Worm (Caenorhabditis elegans): ENCODE measurements around the gene str-140.
A peak's percentile ranks its signal among the peaks of the same experiment; 100 is the strongest.

The str-140 gene

ce11 chrV:8017924-8018323 lies 49.8 kb downstream of the str-140 start:
- peak; percentile 97 for TF ChIP-seq fos-1 (tag; optimal IDR thresholded peaks at IDR 0.05)
- peak; percentile 49 for TF ChIP-seq sma-9 (GFP tag; optimal IDR thresholded peaks at IDR 0.05)
- TF ChIP-seq sma-9 (tag; optimal IDR thresholded peaks at IDR 0.05), result no peak
- no peak for TF ChIP-seq nhr-25 (tag; optimal IDR thresholded peaks at IDR 0.05)
- TF ChIP-seq gmeb-1 (tag; optimal IDR thresholded peaks at IDR 0.05), result peak; percentile 11

- TF ChIP-seq sem-4 (tag; optimal IDR thresholded peaks at IDR 0.05), result no peak
- no peak for TF ChIP-seq F13H6.1 (tag; optimal IDR thresholded peaks at IDR 0.05)
- peak; percentile 16 for TF ChIP-seq sma-9 (GFP tag; optimal IDR thresholded peaks at IDR 0.05)
- no peak for TF ChIP-seq sma-9 (tag; optimal IDR thresholded peaks at IDR 0.05)
- TF ChIP-seq mdl-1 (tag; optimal IDR thresholded peaks at IDR 0.05), result no peak
- no peak for TF ChIP-seq alr-1 (tag; optimal IDR thresholded peaks at IDR 0.05)
- no peak for TF ChIP-seq nhr-21 (tag; optimal IDR thresholded peaks at IDR 0.05)
- no peak for TF ChIP-seq C34F6.9 (tag; optimal IDR thresholded peaks at IDR 0.05)
- no peak for TF ChIP-seq lin-39 (tag; optimal IDR thresholded peaks at IDR 0.05)
- TF ChIP-seq unc-62 (GFP tag; optimal IDR thresholded peaks at IDR 0.05), result no peak
- no peak for TF ChIP-seq nhr-129 (tag; optimal IDR thresholded peaks at IDR 0.05)
- TF ChIP-seq fos-1 (tag; optimal IDR thresholded peaks at IDR 0.05), result peak; percentile 79
- TF ChIP-seq ceh-82 (tag; optimal IDR thresholded peaks at IDR 0.05), result no peak
Measured at ce11 chrV:8016928-8017327, 50.8 kb downstream of the str-140 start, which contains the start of gene sptl-2. TSS of gene sptl-2 (plus strand) at chrV:8017207.

Data from whole organism, L2 larva.